Fruit fly (Drosophila melanogaster): Measurements from ENCODE around the gene to.

Gene to

dm6 chr3R:25207405-25208003 lies 32.5 kb upstream of the to start:
- TF ChIP-seq Dfd (GFP tag; optimal IDR thresholded peaks at IDR 0.05) (no peak), CG12155 (GFP tag; optimal IDR thresholded peaks at IDR 0.05) (peak; percentile 55), Hsf (GFP tag; optimal IDR thresholded peaks at IDR 0.05) (peak; percentile 53), zen2 (GFP tag; IDR thresholded peaks at IDR 0.05; ENCODE audit: partially characterized antibody) (no peak), HLH54F (GFP tag; optimal IDR thresholded peaks at IDR 0.05) (peak; percentile 39), CG4282 (GFP tag; optimal IDR thresholded peaks at IDR 0.05) (no peak), Spps (tag; optimal IDR thresholded peaks at IDR 0.05) (peak; percentile 39), CrebB (tag; optimal IDR thresholded peaks at IDR 0.05) (peak; percentile 34), CG16863 (GFP tag; optimal IDR thresholded peaks at IDR 0.05) (peak; percentile 29), NC2β (GFP tag; optimal IDR thresholded peaks at IDR 0.05) (no peak), CG10366 (GFP tag; IDR thresholded peaks at IDR 0.05) (peak; percentile 46; the same call in 1 of the 2 replicates), CG6689 (GFP tag; IDR thresholded peaks at IDR 0.05) (peak; percentile 82), gsb (GFP tag; IDR thresholded peaks at IDR 0.05) (peak; percentile 24; the same call in 1 of the 2 replicates), CG9215 (GFP tag; IDR thresholded peaks at IDR 0.05) (no peak), Hmx (GFP tag; optimal IDR thresholded peaks at IDR 0.05) (no peak), gem (tag; optimal IDR thresholded peaks at IDR 0.05) (peak; percentile 88), dan (GFP tag; IDR thresholded peaks at IDR 0.05) (no peak), az2 (GFP tag; optimal IDR thresholded peaks at IDR 0.05) (peak; percentile 75), CG13894 (tag; optimal IDR thresholded peaks at IDR 0.05) (no peak), MBD-R2 (GFP tag; IDR thresholded peaks at IDR 0.05) (0 out of 2 replicates have a peak, but pooled peaks have one; percentile 14), CG7928 (GFP tag; optimal IDR thresholded peaks at IDR 0.05) (peak; percentile 4), Hand (GFP tag; optimal IDR thresholded peaks at IDR 0.05) (no peak), MTF-1 (GFP tag; optimal IDR thresholded peaks at IDR 0.05; ENCODE audit: borderline replicate concordance) (peak; percentile 50), CG11456 (GFP tag; IDR thresholded peaks at IDR 0.05) (peak; percentile 59; the same call in 1 of the 3 replicates), CG18011 (GFP tag; optimal IDR thresholded peaks at IDR 0.05) (peak; percentile 7), repo (GFP tag; optimal IDR thresholded peaks at IDR 0.05) (no peak), H2.0 (GFP tag; IDR thresholded peaks at IDR 0.05) (no peak), CG1024 (GFP tag; IDR thresholded peaks at IDR 0.05) (peak; percentile 56; the same call in 1 of the 2 replicates), CG7786 (GFP tag; optimal IDR thresholded peaks at IDR 0.05) (peak; percentile 41), zf30C (GFP tag; optimal IDR thresholded peaks at IDR 0.05) (no peak), Gsc (GFP tag; IDR thresholded peaks at IDR 0.05) (no peak), CG1602 (GFP tag; optimal IDR thresholded peaks at IDR 0.05) (peak; percentile 55), yki (optimal IDR thresholded peaks at IDR 0.05) (no peak), toy (GFP tag; IDR thresholded peaks at IDR 0.05) (no peak), CG15696 (tag; optimal IDR thresholded peaks at IDR 0.05) (peak; percentile 64), CG6254 (GFP tag; optimal IDR thresholded peaks at IDR 0.05) (peak; percentile 71), CG30020 (tag; optimal IDR thresholded peaks at IDR 0.05) (no peak), Mad (GFP tag; optimal IDR thresholded peaks at IDR 0.05) (peak; percentile 47), CG10543 (GFP tag; optimal IDR thresholded peaks at IDR 0.05) (peak; percentile 18), amos (GFP tag; IDR thresholded peaks at IDR 0.05; ENCODE audit: partially characterized antibody) (no peak), Lhr (GFP tag; optimal IDR thresholded peaks at IDR 0.05) (no peak), Hr39 (optimal IDR thresholded peaks at IDR 0.05) (no peak), CG16813 (GFP tag; IDR thresholded peaks at IDR 0.05; ENCODE audit: partially characterized antibody) (no peak), Atf-2 (GFP tag; optimal IDR thresholded peaks at IDR 0.05) (no peak), CG10462 (GFP tag; optimal IDR thresholded peaks at IDR 0.05) (peak; percentile 12), wdn (GFP tag; IDR thresholded peaks at IDR 0.05) (no peak), CG1792 (GFP tag; optimal IDR thresholded peaks at IDR 0.05) (no peak), CG16779 (GFP tag; IDR thresholded peaks at IDR 0.05) (0 out of 2 replicates have a peak, but pooled peaks have one; percentile 32), CG7372 (GFP tag; IDR thresholded peaks at IDR 0.05) (peak; percentile 41; the same call in 1 of the 2 replicates), Med (GFP tag) (peak; percentile 84), nmo (GFP tag; optimal IDR thresholded peaks at IDR 0.05) (peak; percentile 83)

Data from whole organism, embryonic.